Worm (Caenorhabditis elegans) whole organism, mixed stage, embryonic: Measurements from ENCODE around the gene T26C5.2.

Source experiments
- blmp-1 ChIP-seq: fragments of 150-350 bp; optimal IDR thresholded peaks from 2 replicates; lab custom pipeline; 2014; ENCODE audit warnings: missing biosample characterization, missing genetic modification characterization
- ceh-39 ChIP-seq: fragments of 150-350 bp; optimal IDR thresholded peaks from 2 replicates; lab custom pipeline; 2014; ENCODE audit warnings: missing biosample characterization, missing genetic modification characterization
- ceh-43 ChIP-seq: fragments of 200-800 bp; sonication (Bioruptor generic); optimal IDR thresholded peaks from 2 replicates; lab custom pipeline; 2018; ENCODE audit warnings: mild to moderate bottlenecking, missing genetic modification characterization, moderate library complexity, missing compliant biosample characterization
- ceh-83 ChIP-seq: fragments of 200-800 bp; sonication (Bioruptor generic); optimal IDR thresholded peaks from 2 replicates; lab custom pipeline; 2018; ENCODE audit warnings: mild to moderate bottlenecking, missing genetic modification characterization, missing compliant biosample characterization
- ces-1 ChIP-seq: fragments of 150-350 bp; optimal IDR thresholded peaks from 2 replicates; lab custom pipeline; 2014; ENCODE audit warnings: missing biosample characterization, missing genetic modification reagents, missing genetic modification characterization
- cnd-1 ChIP-seq: fragments of 200-800 bp; sonication (Bioruptor generic); optimal IDR thresholded peaks from 2 replicates; lab custom pipeline; 2018; ENCODE audit warnings: mild to moderate bottlenecking, missing genetic modification characterization, missing compliant biosample characterization
- elt-1 ChIP-seq: sonication (generic microtip); optimal IDR thresholded peaks from 2 replicates; lab custom pipeline; 2017; ENCODE audit warnings: missing genetic modification characterization, mild to moderate bottlenecking, missing compliant biosample characterization, antibody characterized with exemption, moderate library complexity, borderline replicate concordance; ENCODE audit not compliant: insufficient read depth
- elt-3 ChIP-seq: fragments of 150-350 bp; optimal IDR thresholded peaks from 2 replicates; lab custom pipeline; 2014; ENCODE audit warnings: missing biosample characterization, missing genetic modification characterization
- ham-2 ChIP-seq: fragments of 200-800 bp; sonication (Bioruptor generic); optimal IDR thresholded peaks from 2 replicates; lab custom pipeline; 2018; ENCODE audit warnings: mild to moderate bottlenecking, missing genetic modification characterization, missing compliant biosample characterization
- hlh-1 ChIP-seq: fragments of 150-350 bp; optimal IDR thresholded peaks from 2 replicates; lab custom pipeline; 2014; ENCODE audit warnings: missing biosample characterization, missing genetic modification reagents, missing genetic modification characterization
- lin-13 ChIP-seq: fragments of 150-350 bp; optimal IDR thresholded peaks from 2 replicates; lab custom pipeline; 2014; ENCODE audit warnings: missing biosample characterization, missing genetic modification characterization
- lin-32 ChIP-seq: fragments of 200-800 bp; sonication (Bioruptor generic); optimal IDR thresholded peaks from 2 replicates; lab custom pipeline; 2018; ENCODE audit warnings: mild to moderate bottlenecking, missing genetic modification characterization, missing compliant biosample characterization
- lsy-2 ChIP-seq: fragments of 150-350 bp; optimal IDR thresholded peaks from 2 replicates; lab custom pipeline; 2014; ENCODE audit warnings: missing biosample characterization, missing genetic modification characterization
- mep-1 ChIP-seq: fragments of 150-350 bp; optimal IDR thresholded peaks from 2 replicates; lab custom pipeline; 2017; ENCODE audit warnings: missing biosample characterization, missing genetic modification reagents, missing genetic modification characterization, inconsistent platforms
- mls-2 ChIP-seq: sonication (generic microtip); optimal IDR thresholded peaks from 2 replicates; lab custom pipeline; 2016; ENCODE audit warnings: mild to moderate bottlenecking, missing genetic modification characterization, moderate library complexity, missing compliant biosample characterization
- nhr-12 ChIP-seq: fragments of 150-350 bp; optimal IDR thresholded peaks from 2 replicates; lab custom pipeline; 2014; ENCODE audit warnings: missing biosample characterization, missing genetic modification characterization
- nhr-2 ChIP-seq: fragments of 150-350 bp; optimal IDR thresholded peaks from 2 replicates; lab custom pipeline; 2014; ENCODE audit warnings: missing biosample characterization, missing genetic modification characterization
- nhr-237 ChIP-seq: fragments of 150-350 bp; optimal IDR thresholded peaks from 2 replicates; lab custom pipeline; 2014; ENCODE audit warnings: missing biosample characterization, missing genetic modification characterization
- nhr-76 ChIP-seq: sonication (generic microtip); optimal IDR thresholded peaks from 2 replicates; lab custom pipeline; 2017; ENCODE audit warnings: missing biosample characterization, missing genetic modification characterization
- pha-4 ChIP-seq: fragments of 150-350 bp; optimal IDR thresholded peaks from 2 replicates; lab custom pipeline; 2018; ENCODE audit warnings: missing biosample characterization, missing genetic modification reagents, missing genetic modification characterization
- sem-2 ChIP-seq: fragments of 200-800 bp; sonication (Bioruptor generic); optimal IDR thresholded peaks from 2 replicates; lab custom pipeline; 2018; ENCODE audit warnings: mild to moderate bottlenecking, missing genetic modification characterization, missing compliant biosample characterization
- snpc-4 ChIP-seq: fragments of 150-350 bp; optimal IDR thresholded peaks from 2 replicates; lab custom pipeline; 2014; ENCODE audit warnings: missing biosample characterization, missing genetic modification characterization
- sptf-1 ChIP-seq: sonication (generic microtip); optimal IDR thresholded peaks from 2 replicates; lab custom pipeline; 2017; ENCODE audit warnings: mild to moderate bottlenecking, missing genetic modification characterization, moderate library complexity, missing compliant biosample characterization
- tbx-8 ChIP-seq: fragments of 200-800 bp; sonication (Bioruptor generic); optimal IDR thresholded peaks from 2 replicates; lab custom pipeline; 2018; ENCODE audit warnings: mild to moderate bottlenecking, missing genetic modification characterization, moderate library complexity, missing compliant biosample characterization
- unc-120 ChIP-seq: sonication (generic microtip); optimal IDR thresholded peaks from 2 replicates; lab custom pipeline; 2017; ENCODE audit warnings: missing genetic modification characterization, missing compliant biosample characterization; ENCODE audit not compliant: poor library complexity, severe bottlenecking
- unc-62 ChIP-seq: fragments of 150-350 bp; optimal IDR thresholded peaks from 2 replicates; lab custom pipeline; 2014; ENCODE audit warnings: missing biosample characterization, missing genetic modification reagents, missing genetic modification characterization
- zip-8 ChIP-seq: fragments of 150-350 bp; optimal IDR thresholded peaks from 2 replicates; lab custom pipeline; 2014; ENCODE audit warnings: missing biosample characterization, missing genetic modification characterization
- ztf-11 ChIP-seq: fragments of 150-350 bp; optimal IDR thresholded peaks from 2 replicates; lab custom pipeline; 2014; ENCODE audit warnings: missing biosample characterization, missing genetic modification characterization

T26C5.2 gene

DNA sequence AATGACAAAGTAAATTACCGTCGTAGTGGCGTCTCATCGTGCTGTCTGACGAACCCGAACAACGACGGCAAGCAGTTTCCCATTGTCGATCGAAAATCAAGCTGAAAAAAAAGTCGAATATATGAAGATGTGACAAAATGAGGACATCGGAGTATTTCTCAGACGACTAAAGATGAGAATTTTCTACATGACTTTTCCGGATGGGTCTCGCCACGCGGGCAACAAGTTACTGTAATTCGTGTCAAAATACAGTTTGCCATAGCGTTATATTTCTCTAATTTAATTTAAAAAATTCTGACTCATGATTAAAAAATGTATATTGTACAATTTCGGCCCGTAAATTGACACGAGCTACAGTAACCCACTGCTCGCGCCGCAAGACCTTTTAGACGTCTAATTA lies 39.9 kb downstream of the T26C5.2 start, which contains the start of gene C01G6.4:
Gene C01G6.4, minus strand, starts transcription at position 101 of the 400 bp plus-strand sequence.
- TF ChIP-seq tbx-8 = no peak
- no peak for TF ChIP-seq unc-62 (GFP tag; lab: Kevin White, UChicago)
- TF ChIP-seq ceh-43 (GFP tag; lab: Kevin White, UChicago) = no peak
- TF ChIP-seq blmp-1 (tag; lab: Kevin White, UChicago) = no peak

DNA sequence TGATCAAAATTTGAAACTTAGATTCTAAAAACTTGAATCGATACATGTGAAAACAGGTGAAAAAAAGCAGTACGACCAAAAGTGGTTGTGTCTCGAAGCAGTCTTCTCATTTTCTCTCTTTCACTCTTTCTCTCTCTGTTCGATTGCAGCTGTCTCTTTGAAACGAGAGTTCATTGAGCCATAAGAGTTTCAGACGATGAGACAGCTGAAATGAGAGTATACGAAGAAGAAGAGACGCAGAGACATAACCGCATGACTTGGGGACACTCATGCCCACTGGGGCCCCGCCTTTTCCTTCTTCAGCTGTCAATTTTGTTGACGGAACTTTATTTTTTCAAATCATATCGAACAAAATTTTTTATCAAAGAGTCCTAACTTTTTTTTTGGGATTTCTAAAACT lies 41.0 kb downstream of the T26C5.2 start:
- peak; percentile 58 for TF ChIP-seq pha-4 (tag; lab: Kevin White, UChicago)
- no peak for TF ChIP-seq ham-2 (GFP tag; lab: Kevin White, UChicago)
- peak; percentile 86 for TF ChIP-seq ces-1 (GFP tag; lab: Kevin White, UChicago)
- no peak for TF ChIP-seq nhr-76 (tag; lab: Kevin White, UChicago)
- peak; percentile 10 for TF ChIP-seq lin-32 (GFP tag; lab: Kevin White, UChicago)
- TF ChIP-seq cnd-1 (tag; lab: Kevin White, UChicago) = peak; percentile 65
- peak; percentile 63 for TF ChIP-seq unc-62 (GFP tag; lab: Kevin White, UChicago)
- peak; percentile 20 for TF ChIP-seq mls-2 (tag; lab: Kevin White, UChicago)
- peak; percentile 32 for TF ChIP-seq mep-1
- TF ChIP-seq hlh-1 = peak; percentile 80
- peak; percentile 19 for TF ChIP-seq lsy-2
- TF ChIP-seq ceh-39 = peak; percentile 28
- no peak for TF ChIP-seq elt-1 (tag; lab: Kevin White, UChicago)
- peak; percentile 79 for TF ChIP-seq unc-120 (tag; lab: Kevin White, UChicago)

ce11 chrII:9274734-9275133 lies 41.7 kb downstream of the T26C5.2 start:
- no peak for TF ChIP-seq nhr-12
- no peak for TF ChIP-seq tbx-8
- no peak for TF ChIP-seq ceh-83 (GFP tag; lab: Kevin White, UChicago)
- no peak for TF ChIP-seq nhr-237 (tag; lab: Kevin White, UChicago)
- no peak for TF ChIP-seq lsy-2
- TF ChIP-seq ceh-43 (GFP tag; lab: Kevin White, UChicago) = no peak
- TF ChIP-seq mls-2 (tag; lab: Kevin White, UChicago) = no peak
- no peak for TF ChIP-seq mep-1
- TF ChIP-seq snpc-4 (tag; lab: Kevin White, UChicago) = no peak
- no peak for TF ChIP-seq ces-1 (GFP tag; lab: Kevin White, UChicago)
- TF ChIP-seq, all 35 proteins: peak for 0

DNA sequence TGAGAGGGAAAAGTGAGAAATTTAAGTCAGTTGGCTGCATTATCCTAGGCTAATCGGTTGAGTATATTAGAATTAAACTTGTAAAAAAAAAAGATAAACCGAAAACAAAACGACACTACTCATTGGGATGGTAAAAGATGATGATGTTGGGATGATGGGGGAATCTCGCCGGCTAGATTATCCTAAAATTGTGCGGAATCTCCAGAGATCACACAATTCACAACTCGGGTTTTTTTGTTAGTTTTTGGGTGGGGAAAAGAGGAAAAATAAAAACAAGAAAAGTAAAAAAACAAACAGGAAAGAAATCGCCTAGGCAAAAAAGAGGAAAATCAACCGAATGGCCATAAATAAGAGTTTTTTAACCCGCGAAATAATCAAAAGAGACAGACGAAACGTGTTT lies 42.1 kb downstream of the T26C5.2 start:
- no peak for TF ChIP-seq sptf-1 (tag; lab: Kevin White, UChicago)
- TF ChIP-seq nhr-237 (tag; lab: Kevin White, UChicago) = no peak
- TF ChIP-seq elt-3 (tag; lab: Kevin White, UChicago) = no peak
- no peak for TF ChIP-seq tbx-8
- TF ChIP-seq ceh-43 (GFP tag; lab: Kevin White, UChicago) = no peak
- no peak for TF ChIP-seq lin-13

DNA sequence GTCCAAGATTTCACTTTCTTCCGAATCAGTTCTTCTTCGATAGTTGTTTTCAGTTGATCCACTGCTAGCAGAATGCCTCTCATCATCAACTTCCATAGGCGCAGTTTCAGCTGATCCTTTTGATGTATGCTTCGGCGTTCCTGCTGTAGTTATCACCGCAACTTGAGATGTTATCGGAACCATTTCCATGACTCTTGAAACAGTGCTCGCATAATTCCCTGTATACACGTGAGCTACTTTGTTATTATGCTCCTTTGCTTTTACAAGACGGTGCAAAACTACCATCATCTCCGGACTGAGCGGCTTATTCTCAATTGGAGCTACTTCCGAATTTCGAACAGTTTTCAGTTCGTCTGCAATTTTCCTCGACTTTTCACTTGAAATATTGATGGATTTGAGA lies 44.1 kb downstream of the T26C5.2 start:
- TF ChIP-seq lin-13 (no peak), elt-1 (tag; lab: Kevin White, UChicago) (no peak), mep-1 (no peak), nhr-2 (tag; lab: Kevin White, UChicago) (no peak), nhr-76 (tag; lab: Kevin White, UChicago) (no peak), tbx-8 (no peak)

DNA sequence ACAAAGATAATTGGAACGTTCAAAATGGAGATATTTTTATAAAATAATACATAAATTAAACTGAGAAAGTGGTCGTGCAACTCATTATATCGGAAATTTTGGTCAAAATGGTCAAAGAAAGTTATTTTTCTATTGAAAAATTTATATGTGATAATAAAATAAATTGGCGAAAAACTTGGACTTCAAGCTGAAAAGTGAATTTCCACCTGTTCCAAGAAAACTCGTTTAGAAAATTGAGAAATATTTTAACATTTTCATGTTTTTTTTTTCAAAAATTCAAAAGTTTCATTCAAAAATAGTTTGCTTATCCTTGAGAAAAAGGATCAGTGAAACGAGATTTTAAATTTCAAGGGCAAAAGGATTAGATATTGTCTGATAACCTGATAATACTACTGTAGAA lies 46.0 kb downstream of the T26C5.2 start:
- TF ChIP-seq ceh-83 (GFP tag; lab: Kevin White, UChicago) (no peak), zip-8 (tag; lab: Kevin White, UChicago) (no peak), nhr-76 (tag; lab: Kevin White, UChicago) (no peak), ztf-11 (tag; lab: Kevin White, UChicago) (no peak), ham-2 (GFP tag; lab: Kevin White, UChicago) (no peak), mep-1 (no peak), elt-3 (tag; lab: Kevin White, UChicago) (no peak), sem-2 (GFP tag; lab: Kevin White, UChicago) (no peak)
